Fruit fly (Drosophila melanogaster) whole organism, prepupa: ENCODE data around the gene CG7857.

Experiments
- Blimp-1 ChIP-seq: fragments of 200-800 bp; sonication (Bioruptor generic); optimal IDR thresholded peaks from 3 replicates; lab custom pipeline; 2017; ENCODE audit warnings: missing biosample characterization, missing genetic modification characterization, mild to moderate bottlenecking, moderate library complexity, missing genetic modification reagents
- CG11902 ChIP-seq: fragments of 200-800 bp; sonication (Bioruptor generic); optimal IDR thresholded peaks from 3 replicates; lab custom pipeline; 2016; ENCODE audit warnings: missing biosample characterization, missing genetic modification characterization
- CG4318 ChIP-seq: fragments of 200-800 bp; sonication (Bioruptor generic); optimal IDR thresholded peaks from 3 replicates; lab custom pipeline; 2017; ENCODE audit warnings: missing biosample characterization, mild to moderate bottlenecking, missing genetic modification characterization
- CG6808 ChIP-seq: fragments of 200-800 bp; sonication (Bioruptor generic); optimal IDR thresholded peaks from 3 replicates; lab custom pipeline; 2017; ENCODE audit warnings: missing biosample characterization, missing genetic modification characterization, mild to moderate bottlenecking, moderate library complexity, missing genetic modification reagents
- CG8319 ChIP-seq: fragments of 200-800 bp; sonication (Bioruptor generic); optimal IDR thresholded peaks from 3 replicates; lab custom pipeline; 2016; ENCODE audit warnings: missing biosample characterization, missing genetic modification characterization
- acj6 ChIP-seq: fragments of 200-800 bp; sonication (Bioruptor generic); optimal IDR thresholded peaks from 3 replicates; lab custom pipeline; 2016; ENCODE audit warnings: missing biosample characterization, missing genetic modification characterization
- dsx ChIP-seq: fragments of 200-800 bp; optimal IDR thresholded peaks from 3 replicates; lab custom pipeline; 2019; ENCODE audit warnings: missing biosample characterization, mild to moderate bottlenecking, missing genetic modification characterization, moderate library complexity; ENCODE audit not compliant: poor library complexity, severe bottlenecking
- vri ChIP-seq: fragments of 200-800 bp; sonication (Bioruptor generic); optimal IDR thresholded peaks from 3 replicates; lab custom pipeline; 2016; ENCODE audit warnings: missing biosample characterization, mild to moderate bottlenecking, missing genetic modification characterization

- TF ChIP-seq CG6808 (GFP tag; lab: Kevin White, UChicago) (peak; percentile 98), CG4318 (peak; percentile 93), CG11902 (peak; percentile 90), acj6 (peak; percentile 98), dsx (GFP tag; lab: Kevin White, UChicago) (peak; percentile 98), vri (GFP tag; lab: Kevin White, UChicago) (peak; percentile 99), Blimp-1 (peak; percentile 93), CG8319 (GFP tag; lab: Kevin White, UChicago) (peak; percentile 95)
These were observed 3.5 kb upstream of the CG7857 start, which contains the start of gene CG7841 for dm6 chr3L:15508233-15508632.
